Worm (Caenorhabditis elegans): ENCODE results near the gene F41C6.7.

- TF ChIP-seq elt-1 (tag; optimal IDR thresholded peaks at IDR 0.05; ENCODE audit: borderline replicate concordance, insufficient read depth) (no peak), ztf-11 (tag; optimal IDR thresholded peaks at IDR 0.05) (no peak), nhr-2 (tag; optimal IDR thresholded peaks at IDR 0.05) (no peak), nhr-12 (tag; optimal IDR thresholded peaks at IDR 0.05) (no peak), mab-5 (tag; optimal IDR thresholded peaks at IDR 0.05) (no peak), snpc-4 (tag; optimal IDR thresholded peaks at IDR 0.05) (no peak), mep-1 (tag; optimal IDR thresholded peaks at IDR 0.05) (no peak), nhr-28 (tag; optimal IDR thresholded peaks at IDR 0.05) (no peak), ham-2 (GFP tag; optimal IDR thresholded peaks at IDR 0.05) (no peak), unc-39 (tag; optimal IDR thresholded peaks at IDR 0.05) (no peak), elt-3 (tag; optimal IDR thresholded peaks at IDR 0.05) (no peak), flh-1 (GFP tag; optimal IDR thresholded peaks at IDR 0.05) (no peak), blmp-1 (tag; optimal IDR thresholded peaks at IDR 0.05) (no peak), M03D4.4 (tag; optimal IDR thresholded peaks at IDR 0.05) (no peak)
Observed at ce11 chrX:6916150-6916549, 31.1 kb upstream of the F41C6.7 start.

Data from whole organism, mixed stage, embryonic.